Worm (Caenorhabditis elegans) whole organism, L4 larva: Measurements from ENCODE around the gene F40A3.3.

Experiments used
- D1046.2 ChIP-seq: fragments of 200-800 bp; sonication (Bioruptor generic); IDR thresholded peaks from 2 replicates; pipeline ENCODE4 v1.3.6; 2022; ENCODE audit warnings: missing genetic modification characterization, missing compliant biosample characterization
- F10B5.3 ChIP-seq: sonication (generic microtip); optimal IDR thresholded peaks from 2 replicates; lab custom pipeline; 2016; ENCODE audit warnings: mild to moderate bottlenecking, missing genetic modification characterization, missing compliant biosample characterization
- F44E2.7 ChIP-seq: fragments of 200-800 bp; sonication (Bioruptor generic); IDR thresholded peaks from 2 replicates; pipeline ENCODE4 v2.1.2; 2022; ENCODE audit warnings: missing genetic modification characterization, missing compliant biosample characterization
- F49E8.2 ChIP-seq: sonication (generic microtip); optimal IDR thresholded peaks from 2 replicates; lab custom pipeline; 2016; ENCODE audit warnings: missing compliant biosample characterization, mild to moderate bottlenecking, missing genetic modification characterization, borderline replicate concordance
- Y105C5A.15 ChIP-seq: fragments of 200-800 bp; sonication (Bioruptor generic); IDR thresholded peaks from 2 replicates; pipeline ENCODE4 v1.3.6; 2022; ENCODE audit warnings: missing genetic modification characterization, missing compliant biosample characterization
- Y48G9A.11 ChIP-seq: fragments of 200-800 bp; sonication (Bioruptor generic); IDR thresholded peaks from 2 replicates; pipeline ENCODE4 v1.3.6; 2022; ENCODE audit warnings: missing genetic modification reagents, missing genetic modification characterization, missing compliant biosample characterization
- ZK546.5 ChIP-seq, 2 experiments: sonication (generic microtip); optimal IDR thresholded peaks; 2 replicates each; lab custom pipeline; 2017; ENCODE audit warnings: missing biosample characterization in 2 of 2, missing genetic modification characterization in 2 of 2
- aha-1 ChIP-seq: fragments of 150-350 bp; peaks from one replicate; lab custom pipeline; 2014; ENCODE audit warnings: missing biosample characterization, missing genetic modification characterization
- ama-1 ChIP-seq: fragments of 150-350 bp; optimal IDR thresholded peaks from 2 replicates; lab custom pipeline; 2014; ENCODE audit warnings: inconsistent platforms, mixed read lengths
- attf-4 ChIP-seq: sonication (generic microtip); optimal IDR thresholded peaks from 3 replicates; lab custom pipeline; 2017; ENCODE audit warnings: missing biosample characterization, missing genetic modification characterization
- ceh-28 ChIP-seq: fragments of 150-350 bp; optimal IDR thresholded peaks from 2 replicates; lab custom pipeline; 2014; ENCODE audit warnings: missing biosample characterization, missing genetic modification reagents, missing genetic modification characterization
- ceh-32 ChIP-seq: sonication (generic microtip); optimal IDR thresholded peaks from 2 replicates; lab custom pipeline; 2016; ENCODE audit warnings: mild to moderate bottlenecking, missing genetic modification characterization, missing compliant biosample characterization; ENCODE audit not compliant: poor library complexity
- ceh-62 ChIP-seq: sonication (generic microtip); optimal IDR thresholded peaks from 2 replicates; lab custom pipeline; 2017; ENCODE audit warnings: missing biosample characterization, missing genetic modification characterization
- ces-1 ChIP-seq: fragments of 150-350 bp; sonication (generic microtip); optimal IDR thresholded peaks from 4 replicates; lab custom pipeline; 2014; ENCODE audit warnings: missing biosample characterization, missing genetic modification reagents, missing genetic modification characterization
- cey-2 ChIP-seq: sonication (generic microtip); optimal IDR thresholded peaks from 3 replicates; lab custom pipeline; 2017; ENCODE audit warnings: missing genetic modification characterization, mild to moderate bottlenecking, missing compliant biosample characterization, antibody characterized with exemption, borderline replicate concordance; ENCODE audit not compliant: insufficient read depth
- daf-12 ChIP-seq: fragments of 150-350 bp; optimal IDR thresholded peaks from 2 replicates; lab custom pipeline; 2014; ENCODE audit warnings: missing biosample characterization, missing genetic modification reagents, missing genetic modification characterization
- daf-16 ChIP-seq, 3 experiments: sonication (generic microtip); optimal IDR thresholded peaks; 2 replicates each; lab custom pipeline; 2016 to 2017; ENCODE audit warnings: missing genetic modification characterization in 3 of 3, missing genetic modification reagents in 3 of 3, mild to moderate bottlenecking in 2 of 3, missing compliant biosample characterization in 2 of 3, missing biosample characterization in 1 of 3, moderate library complexity in 1 of 3
- daf-8 ChIP-seq: fragments of 200-800 bp; sonication (Bioruptor generic); IDR thresholded peaks from 2 replicates; pipeline ENCODE4 v1.3.6; 2022; ENCODE audit warnings: missing genetic modification characterization, missing compliant biosample characterization
- dmd-6 ChIP-seq: fragments of 200-800 bp; sonication (Bioruptor generic); IDR thresholded peaks from 2 replicates; pipeline ENCODE4 v1.3.6; 2022; ENCODE audit warnings: missing genetic modification reagents, missing genetic modification characterization, missing compliant biosample characterization
- dmd-8 ChIP-seq: fragments of 200-800 bp; sonication (Bioruptor generic); IDR thresholded peaks from 2 replicates; pipeline ENCODE4 v1.3.6; 2022; ENCODE audit warnings: missing genetic modification characterization, missing compliant biosample characterization
- dmd-9 ChIP-seq: fragments of 200-800 bp; sonication (Bioruptor generic); IDR thresholded peaks from 2 replicates; pipeline ENCODE4 v1.3.6; 2022; ENCODE audit warnings: missing genetic modification reagents, missing genetic modification characterization, missing compliant biosample characterization
- dpl-1 ChIP-seq: fragments of 150-350 bp; optimal IDR thresholded peaks from 2 replicates; lab custom pipeline; 2014; ENCODE audit warnings: missing biosample characterization, missing genetic modification reagents, missing genetic modification characterization
- hlh-11 ChIP-seq: fragments of 200-800 bp; sonication (Bioruptor generic); optimal IDR thresholded peaks from 2 replicates; lab custom pipeline; 2018; ENCODE audit warnings: mild to moderate bottlenecking, missing genetic modification characterization, missing compliant biosample characterization
- lim-7 ChIP-seq: fragments of 200-800 bp; sonication (Bioruptor generic); IDR thresholded peaks from 2 replicates; pipeline ENCODE4 v1.3.6; 2022; ENCODE audit warnings: missing genetic modification characterization, missing compliant biosample characterization
- lin-38 ChIP-seq: fragments of 200-800 bp; sonication (Bioruptor generic); IDR thresholded peaks from 2 replicates; pipeline ENCODE4 v1.3.6; 2022; ENCODE audit warnings: missing genetic modification reagents, missing genetic modification characterization, missing compliant biosample characterization
- lir-3 ChIP-seq: sonication (generic microtip); optimal IDR thresholded peaks from 2 replicates; lab custom pipeline; 2016; ENCODE audit warnings: mild to moderate bottlenecking, missing genetic modification characterization, missing compliant biosample characterization
- lsy-2 ChIP-seq, 2 experiments: fragments of 150-350 bp in 1 of 2; sonication (generic microtip) in 1 of 2; optimal IDR thresholded peaks; 2 replicates each; lab custom pipeline; 2014 to 2017; ENCODE audit warnings: missing biosample characterization in 2 of 2, missing genetic modification characterization in 2 of 2
- madf-9 ChIP-seq: fragments of 200-800 bp; sonication (Bioruptor generic); conservative IDR thresholded peaks from 2 replicates; pipeline ENCODE4 v1.3.6; 2022; ENCODE audit warnings: missing genetic modification reagents, missing genetic modification characterization, missing compliant biosample characterization
- mdl-1 ChIP-seq, 2 experiments: fragments of 150-350 bp in 1 of 2; sonication (generic microtip) in 1 of 2; optimal IDR thresholded peaks; 2 replicates each; lab custom pipeline; 2014 to 2017; ENCODE audit warnings: missing biosample characterization in 2 of 2, missing genetic modification characterization in 2 of 2
- mxl-2 ChIP-seq: fragments of 200-800 bp; sonication (Bioruptor generic); conservative IDR thresholded peaks from 2 replicates; pipeline ENCODE4 v1.3.6; 2022; ENCODE audit warnings: missing genetic modification reagents, missing genetic modification characterization, missing compliant biosample characterization
- mxl-3 ChIP-seq: fragments of 200-800 bp; sonication (Bioruptor generic); optimal IDR thresholded peaks from 2 replicates; lab custom pipeline; 2018; ENCODE audit warnings: mild to moderate bottlenecking, missing genetic modification characterization, missing compliant biosample characterization
- nhr-10 ChIP-seq: fragments of 150-350 bp; optimal IDR thresholded peaks from 2 replicates; lab custom pipeline; 2014; ENCODE audit warnings: missing biosample characterization, missing genetic modification characterization
- nhr-11 ChIP-seq: fragments of 150-350 bp; optimal IDR thresholded peaks from 2 replicates; lab custom pipeline; 2014; ENCODE audit warnings: missing biosample characterization, missing genetic modification characterization
- nhr-111 ChIP-seq: fragments of 200-800 bp; sonication (Bioruptor generic); optimal IDR thresholded peaks from 2 replicates; lab custom pipeline; 2018; ENCODE audit warnings: mild to moderate bottlenecking, missing genetic modification characterization, missing compliant biosample characterization
- nhr-237 ChIP-seq: sonication (generic microtip); optimal IDR thresholded peaks from 2 replicates; lab custom pipeline; 2017; ENCODE audit warnings: missing biosample characterization, missing genetic modification characterization
- nhr-25 ChIP-seq: sonication (generic microtip); optimal IDR thresholded peaks from 2 replicates; lab custom pipeline; 2017; ENCODE audit warnings: missing genetic modification characterization, mild to moderate bottlenecking, missing compliant biosample characterization, antibody characterized with exemption, moderate library complexity, borderline replicate concordance; ENCODE audit not compliant: insufficient read depth
- nhr-48 ChIP-seq: sonication (generic microtip); optimal IDR thresholded peaks from 2 replicates; lab custom pipeline; 2016; ENCODE audit warnings: mild to moderate bottlenecking, missing genetic modification characterization, missing compliant biosample characterization
- saeg-2 ChIP-seq: fragments of 200-800 bp; sonication (Bioruptor generic); IDR thresholded peaks from 2 replicates; pipeline ENCODE4 v1.3.6; 2022; ENCODE audit warnings: missing genetic modification reagents, missing genetic modification characterization, missing compliant biosample characterization
- sdz-12 ChIP-seq: fragments of 200-800 bp; sonication (Bioruptor generic); optimal IDR thresholded peaks from 2 replicates; lab custom pipeline; 2018; ENCODE audit warnings: mild to moderate bottlenecking, missing genetic modification characterization, missing compliant biosample characterization
- snpc-1.2 ChIP-seq: fragments of 200-800 bp; sonication (Bioruptor generic); IDR thresholded peaks from 2 replicates; pipeline ENCODE4 v1.3.6; 2022; ENCODE audit warnings: missing genetic modification reagents, missing genetic modification characterization, missing compliant biosample characterization
- snpc-4 ChIP-seq: fragments of 150-350 bp; optimal IDR thresholded peaks from 2 replicates; lab custom pipeline; 2014; ENCODE audit warnings: missing biosample characterization, missing genetic modification characterization
- spr-3 ChIP-seq: fragments of 200-800 bp; sonication (Bioruptor generic); optimal IDR thresholded peaks from 2 replicates; lab custom pipeline; 2018; ENCODE audit warnings: mild to moderate bottlenecking, missing genetic modification characterization, missing compliant biosample characterization
- tag-97 ChIP-seq: fragments of 200-800 bp; sonication (Bioruptor generic); IDR thresholded peaks from 2 replicates; pipeline ENCODE4 v1.3.6; 2022; ENCODE audit warnings: missing genetic modification characterization, missing compliant biosample characterization
- tra-1 ChIP-seq: fragments of 200-800 bp; sonication (Bioruptor generic); IDR thresholded peaks from 2 replicates; pipeline ENCODE4 v1.3.6; 2022; ENCODE audit warnings: missing genetic modification reagents, missing genetic modification characterization, missing compliant biosample characterization
- unc-62 ChIP-seq, 3 experiments: fragments of 150-350 bp in 1 of 3; sonication (generic microtip); optimal IDR thresholded peaks in 2 of 3; peaks in 1 of 3; 1 replicate in 1 of 3; 2 replicates in 2 of 3; lab custom pipeline; 2014 to 2017; ENCODE audit warnings: missing biosample characterization in 3 of 3, missing genetic modification characterization in 3 of 3, missing genetic modification reagents in 3 of 3, missing genotype in 1 of 3
- zag-1 ChIP-seq: fragments of 150-350 bp; optimal IDR thresholded peaks from 2 replicates; lab custom pipeline; 2014; ENCODE audit warnings: missing biosample characterization, missing genetic modification characterization
- zfp-2 ChIP-seq: sonication (generic microtip); optimal IDR thresholded peaks from 2 replicates; lab custom pipeline; 2016; ENCODE audit warnings: mild to moderate bottlenecking, missing genetic modification characterization, missing compliant biosample characterization
- zip-11 ChIP-seq: fragments of 200-800 bp; sonication (Bioruptor generic); IDR thresholded peaks from 2 replicates; pipeline ENCODE4 v1.3.6; 2022; ENCODE audit warnings: missing genetic modification characterization, missing compliant biosample characterization
- zip-2 ChIP-seq: fragments of 150-350 bp; optimal IDR thresholded peaks from 2 replicates; lab custom pipeline; 2014; ENCODE audit warnings: missing biosample characterization, missing genetic modification characterization
- ztf-7 ChIP-seq: fragments of 150-350 bp; optimal IDR thresholded peaks from 2 replicates; lab custom pipeline; 2014; ENCODE audit warnings: missing biosample characterization, missing genetic modification characterization

The F40A3.3 gene

ce11 chrV:7847687-7848086, 29.6 kb upstream of the F40A3.3 start:
- TF ChIP-seq daf-16 (GFP tag; optimal IDR thresholded peaks at IDR 0.05; lab: Kevin White, UChicago) (no peak), daf-16 (tag; optimal IDR thresholded peaks at IDR 0.05; lab: Kevin White, UChicago) (peak; percentile 74), dmd-6 (GFP tag; lab: Robert Waterston, UW) (no peak)

- TF ChIP-seq nhr-237 (tag; lab: Kevin White, UChicago) (no peak), zag-1 (tag; lab: Kevin White, UChicago) (no peak), tra-1 (GFP tag; lab: Robert Waterston, UW) (no peak), lim-7 (GFP tag; lab: Robert Waterston, UW) (no peak), unc-62 (GFP tag; optimal IDR thresholded peaks at IDR 0.05 in 1 of 2; lab: Kevin White, UChicago) (no peak), unc-62 (tag; optimal IDR thresholded peaks at IDR 0.05; lab: Kevin White, UChicago) (no peak), sdz-12 (GFP tag; lab: Kevin White, UChicago) (no peak), ceh-28 (no peak), nhr-48 (tag; lab: Kevin White, UChicago) (no peak), daf-12 (tag; lab: Kevin White, UChicago) (no peak), Y48G9A.11 (GFP tag; lab: Robert Waterston, UW) (no peak), F10B5.3 (tag; lab: Kevin White, UChicago) (no peak), saeg-2 (GFP tag; lab: Robert Waterston, UW) (no peak), nhr-25 (tag; lab: Kevin White, UChicago) (no peak), dmd-9 (no peak), spr-3 (GFP tag; lab: Kevin White, UChicago) (no peak), F49E8.2 (no peak), lin-38 (no peak), mdl-1 (tag; optimal IDR thresholded peaks at IDR 0.05; lab: Kevin White, UChicago) (peak in 1 of 2 experiments; percentile 72), zfp-2 (tag; lab: Kevin White, UChicago) (no peak), zip-2 (tag; lab: Kevin White, UChicago) (no peak), attf-4 (tag; lab: Kevin White, UChicago) (no peak), ceh-32 (tag; lab: Kevin White, UChicago) (no peak), lsy-2 (tag; optimal IDR thresholded peaks at IDR 0.05; lab: Kevin White, UChicago) (peak in 1 of 2 experiments; percentile 16), ZK546.5 (tag; optimal IDR thresholded peaks at IDR 0.05; lab: Kevin White, UChicago) (no peak), cey-2 (no peak), lir-3 (no peak), nhr-11 (no peak), ces-1 (GFP tag; lab: Kevin White, UChicago) (no peak), D1046.2 (GFP tag; lab: Robert Waterston, UW) (no peak), tag-97 (GFP tag; lab: Robert Waterston, UW) (no peak), aha-1 (tag; lab: Kevin White, UChicago) (no peak), F44E2.7 (GFP tag; lab: Robert Waterston, UW) (no peak), nhr-10 (no peak), daf-8 (GFP tag; lab: Robert Waterston, UW) (no peak), ama-1 (lab: Kevin White, UChicago) (no peak), snpc-1.2 (GFP tag; lab: Robert Waterston, UW) (no peak), snpc-4 (no peak), mxl-3 (peak; percentile 74), ztf-7 (peak; percentile 30), zip-11 (no peak), ceh-62 (no peak), mxl-2 (GFP tag; lab: Robert Waterston, UW) (no peak), nhr-111 (GFP tag; lab: Kevin White, UChicago) (no peak), dpl-1 (no peak), Y105C5A.15 (GFP tag; lab: Robert Waterston, UW) (no peak), hlh-11 (peak; percentile 86), dmd-8 (GFP tag; lab: Robert Waterston, UW) (no peak), madf-9 (GFP tag; lab: Robert Waterston, UW) (0 out of 2 replicates have a peak, but pooled peaks have one; percentile 25)
These were observed 29.0 kb upstream of the F40A3.3 start for ce11 chrV:7848251-7848650.
